Worm (Caenorhabditis elegans) whole organism, L1 larva: Measurements from ENCODE around the gene F54D5.7.

Experiments used
- Y116A8C.19 ChIP-seq: sonication (generic microtip); optimal IDR thresholded peaks from 2 replicates; lab custom pipeline; 2016; ENCODE audit warnings: missing compliant biosample characterization, missing genetic modification characterization, borderline replicate concordance
- aha-1 ChIP-seq: fragments of 150-350 bp; optimal IDR thresholded peaks from 2 replicates; lab custom pipeline; 2014; ENCODE audit warnings: missing biosample characterization, missing genetic modification characterization
- alr-1 ChIP-seq: fragments of 200-800 bp; sonication (Bioruptor generic); optimal IDR thresholded peaks from 2 replicates; lab custom pipeline; 2018; ENCODE audit warnings: borderline replicate concordance, mild to moderate bottlenecking, missing genetic modification characterization, missing compliant biosample characterization
- aly-2 ChIP-seq: fragments of 150-350 bp; optimal IDR thresholded peaks from 2 replicates; lab custom pipeline; 2014; ENCODE audit warnings: missing biosample characterization, missing genetic modification characterization
- ama-1 ChIP-seq: fragments of 150-350 bp; optimal IDR thresholded peaks from 2 replicates; lab custom pipeline; 2014
- blmp-1 ChIP-seq: fragments of 150-350 bp; optimal IDR thresholded peaks from 2 replicates; lab custom pipeline; 2014; ENCODE audit warnings: missing biosample characterization, missing genetic modification characterization
- ceh-63 ChIP-seq: fragments of 200-800 bp; sonication (Bioruptor generic); optimal IDR thresholded peaks from 2 replicates; lab custom pipeline; 2018; ENCODE audit warnings: mild to moderate bottlenecking, missing genetic modification characterization, missing compliant biosample characterization
- ceh-8 ChIP-seq: fragments of 200-800 bp; sonication (Bioruptor generic); optimal IDR thresholded peaks from 2 replicates; lab custom pipeline; 2018; ENCODE audit warnings: mild to moderate bottlenecking, missing genetic modification characterization, moderate library complexity, missing compliant biosample characterization
- ceh-82 ChIP-seq, 3 experiments: fragments of 150-350 bp in 1 of 3; sonication (generic microtip) in 2 of 3; optimal IDR thresholded peaks; 2 replicates each; lab custom pipeline; 2014 to 2017; ENCODE audit warnings: missing biosample characterization in 3 of 3, missing genetic modification characterization in 3 of 3
- ceh-88 ChIP-seq: fragments of 200-800 bp; sonication (Bioruptor generic); IDR thresholded peaks from 2 replicates; pipeline ENCODE4 v1.3.6; 2022; ENCODE audit warnings: missing genetic modification characterization, missing compliant biosample characterization
- ces-1 ChIP-seq: fragments of 150-350 bp; optimal IDR thresholded peaks from 2 replicates; lab custom pipeline; 2014; ENCODE audit warnings: missing biosample characterization, missing genetic modification reagents, missing genetic modification characterization
- dpl-1 ChIP-seq, 3 experiments: fragments of 150-350 bp in 2 of 3; sonication (generic microtip) in 1 of 3; optimal IDR thresholded peaks; 2 replicates each; lab custom pipeline; 2014 to 2017; ENCODE audit warnings: missing biosample characterization in 3 of 3, missing genetic modification characterization in 3 of 3, missing genetic modification reagents in 3 of 3
- dsc-1 ChIP-seq: sonication (generic microtip); optimal IDR thresholded peaks from 2 replicates; lab custom pipeline; 2016; ENCODE audit warnings: mild to moderate bottlenecking, missing genetic modification characterization, missing compliant biosample characterization
- efl-1 ChIP-seq, 4 experiments: fragments of 150-350 bp; optimal IDR thresholded peaks in 3 of 4; peaks in 1 of 4; 1 replicate in 1 of 4; 2 replicates in 3 of 4; lab custom pipeline; 2014; ENCODE audit warnings: missing biosample characterization in 2 of 4, missing genetic modification characterization in 2 of 4, missing genetic modification reagents in 2 of 4
- efl-3 ChIP-seq: fragments of 200-800 bp; sonication (Bioruptor generic); optimal IDR thresholded peaks from 2 replicates; lab custom pipeline; 2018; ENCODE audit warnings: mild to moderate bottlenecking, missing genetic modification characterization, missing compliant biosample characterization
- egl-13 ChIP-seq: sonication (generic microtip); optimal IDR thresholded peaks from 2 replicates; lab custom pipeline; 2016; ENCODE audit warnings: missing genotype, missing genetic modification reagents, missing genetic modification characterization, missing compliant biosample characterization
- elt-2 ChIP-seq: sonication (generic microtip); optimal IDR thresholded peaks from 2 replicates; lab custom pipeline; 2016; ENCODE audit warnings: missing genetic modification characterization, mild to moderate bottlenecking, inconsistent platforms, missing compliant biosample characterization, missing genetic modification reagents
- fkh-10 ChIP-seq: sonication (generic microtip); optimal IDR thresholded peaks from 2 replicates; lab custom pipeline; 2017; ENCODE audit warnings: missing biosample characterization, missing genetic modification reagents, missing genetic modification characterization
- hpl-2 ChIP-seq: fragments of 150-350 bp; optimal IDR thresholded peaks from 2 replicates; lab custom pipeline; 2014; ENCODE audit warnings: missing biosample characterization, missing genetic modification reagents, missing genetic modification characterization
- irx-1 ChIP-seq: sonication (generic microtip); optimal IDR thresholded peaks from 2 replicates; lab custom pipeline; 2016; ENCODE audit warnings: missing genetic modification characterization, missing compliant biosample characterization
- lin-13 ChIP-seq: fragments of 150-350 bp; optimal IDR thresholded peaks from 2 replicates; lab custom pipeline; 2014; ENCODE audit warnings: missing biosample characterization, missing genetic modification reagents, missing genetic modification characterization
- lin-15B ChIP-seq: fragments of 150-350 bp; sonication (generic microtip); optimal IDR thresholded peaks from 3 replicates; lab custom pipeline; 2014; ENCODE audit warnings: missing biosample characterization, missing genetic modification characterization
- lin-35 ChIP-seq, 2 experiments: fragments of 150-350 bp; optimal IDR thresholded peaks; 2 replicates each; lab custom pipeline; 2014; ENCODE audit warnings: missing biosample characterization in 2 of 2, missing genetic modification characterization in 2 of 2, missing genetic modification reagents in 2 of 2
- lin-39 ChIP-seq: fragments of 150-350 bp; optimal IDR thresholded peaks from 2 replicates; lab custom pipeline; 2014; ENCODE audit warnings: missing biosample characterization, missing genetic modification reagents, missing genetic modification characterization
- lir-3 ChIP-seq: sonication (generic microtip); optimal IDR thresholded peaks from 2 replicates; lab custom pipeline; 2016; ENCODE audit warnings: mild to moderate bottlenecking, missing genetic modification characterization, moderate library complexity, missing compliant biosample characterization; ENCODE audit not compliant: poor library complexity
- lsy-2 ChIP-seq, 2 experiments: fragments of 150-350 bp; optimal IDR thresholded peaks; 2 replicates each; lab custom pipeline; 2014; ENCODE audit warnings: missing biosample characterization in 2 of 2, missing genetic modification characterization in 2 of 2
- mab-9 ChIP-seq: fragments of 200-800 bp; sonication (Bioruptor generic); IDR thresholded peaks from 2 replicates; pipeline ENCODE4 v1.3.6; 2022; ENCODE audit warnings: missing genetic modification reagents, missing genetic modification characterization, missing compliant biosample characterization
- mef-2 ChIP-seq: fragments of 150-350 bp; optimal IDR thresholded peaks from 2 replicates; lab custom pipeline; 2014; ENCODE audit warnings: missing biosample characterization, missing genetic modification characterization
- mep-1 ChIP-seq: fragments of 150-350 bp; optimal IDR thresholded peaks from 2 replicates; lab custom pipeline; 2014; ENCODE audit warnings: missing biosample characterization, missing genetic modification characterization
- nhr-19 ChIP-seq: fragments of 200-800 bp; sonication (Bioruptor generic); conservative IDR thresholded peaks from 2 replicates; pipeline ENCODE4 v1.3.6; 2022; ENCODE audit warnings: missing genetic modification characterization, missing compliant biosample characterization
- nhr-20 ChIP-seq: sonication (generic microtip); optimal IDR thresholded peaks from 2 replicates; lab custom pipeline; 2016; ENCODE audit warnings: mild to moderate bottlenecking, missing genetic modification characterization, missing compliant biosample characterization
- nhr-71 ChIP-seq: sonication (generic microtip); optimal IDR thresholded peaks from 2 replicates; lab custom pipeline; 2016; ENCODE audit warnings: mild to moderate bottlenecking, missing genetic modification characterization, moderate library complexity, missing compliant biosample characterization
- pag-3 ChIP-seq: sonication (generic microtip); optimal IDR thresholded peaks from 2 replicates; lab custom pipeline; 2017; ENCODE audit warnings: missing genetic modification characterization, mild to moderate bottlenecking, missing compliant biosample characterization, antibody characterized with exemption, borderline replicate concordance; ENCODE audit not compliant: insufficient read depth
- pqm-1 ChIP-seq: sonication (generic microtip); optimal IDR thresholded peaks from 3 replicates; lab custom pipeline; 2017; ENCODE audit warnings: missing biosample characterization, missing genetic modification characterization
- rnt-1 ChIP-seq: sonication (generic microtip); optimal IDR thresholded peaks from 2 replicates; lab custom pipeline; 2016; ENCODE audit warnings: mild to moderate bottlenecking, missing genetic modification characterization, moderate library complexity, missing compliant biosample characterization
- skn-1 ChIP-seq: fragments of 150-350 bp; optimal IDR thresholded peaks from 2 replicates; lab custom pipeline; 2014; ENCODE audit warnings: missing biosample characterization, missing genetic modification characterization
- snpc-4 ChIP-seq: fragments of 150-350 bp; optimal IDR thresholded peaks from 2 replicates; lab custom pipeline; 2014; ENCODE audit warnings: missing biosample characterization, missing genetic modification characterization
- snu-23 ChIP-seq: sonication (generic microtip); optimal IDR thresholded peaks from 2 replicates; lab custom pipeline; 2016; ENCODE audit warnings: missing genetic modification characterization, missing compliant biosample characterization
- sox-4 ChIP-seq: sonication (generic microtip); optimal IDR thresholded peaks from 2 replicates; lab custom pipeline; 2016; ENCODE audit warnings: missing genetic modification characterization, missing compliant biosample characterization
- sup-37 ChIP-seq: fragments of 200-800 bp; sonication (Bioruptor generic); optimal IDR thresholded peaks from 2 replicates; lab custom pipeline; 2018; ENCODE audit warnings: mild to moderate bottlenecking, missing genetic modification characterization, missing compliant biosample characterization
- swsn-7 ChIP-seq: sonication (generic microtip); optimal IDR thresholded peaks from 2 replicates; lab custom pipeline; 2016; ENCODE audit warnings: missing genetic modification characterization, missing compliant biosample characterization
- tlp-1 ChIP-seq: fragments of 150-350 bp; optimal IDR thresholded peaks from 2 replicates; lab custom pipeline; 2014; ENCODE audit warnings: missing biosample characterization, missing genetic modification characterization
- unc-130 ChIP-seq: fragments of 150-350 bp; optimal IDR thresholded peaks from 2 replicates; lab custom pipeline; 2017; ENCODE audit warnings: missing biosample characterization, missing genetic modification characterization, inconsistent platforms
- unc-62 ChIP-seq: fragments of 150-350 bp; optimal IDR thresholded peaks from 2 replicates; lab custom pipeline; 2014; ENCODE audit warnings: missing biosample characterization, missing genetic modification reagents, missing genetic modification characterization
- unc-86 ChIP-seq: sonication (generic microtip); optimal IDR thresholded peaks from 2 replicates; lab custom pipeline; 2016; ENCODE audit warnings: missing genetic modification characterization, missing compliant biosample characterization
- unc-98 ChIP-seq: fragments of 200-800 bp; sonication (Bioruptor generic); IDR thresholded peaks from 2 replicates; pipeline ENCODE4 v1.3.6; 2022; ENCODE audit warnings: missing genetic modification characterization, missing compliant biosample characterization
- ztf-4 ChIP-seq: fragments of 150-350 bp; optimal IDR thresholded peaks from 2 replicates; lab custom pipeline; 2014; ENCODE audit warnings: missing biosample characterization, missing genetic modification characterization

Gene F54D5.7

ce11 chrII:11542385-11542784, 4.9 kb upstream of the F54D5.7 start, which contains the start of gene gtf-2E2 (continued):
- TF ChIP-seq lin-13, result no peak
- peak; percentile 69 for TF ChIP-seq mep-1 (tag; lab: Kevin White, UChicago)
- no peak for TF ChIP-seq mab-9 (GFP tag; lab: Robert Waterston, UW)
- TF ChIP-seq aha-1, result no peak

DNA sequence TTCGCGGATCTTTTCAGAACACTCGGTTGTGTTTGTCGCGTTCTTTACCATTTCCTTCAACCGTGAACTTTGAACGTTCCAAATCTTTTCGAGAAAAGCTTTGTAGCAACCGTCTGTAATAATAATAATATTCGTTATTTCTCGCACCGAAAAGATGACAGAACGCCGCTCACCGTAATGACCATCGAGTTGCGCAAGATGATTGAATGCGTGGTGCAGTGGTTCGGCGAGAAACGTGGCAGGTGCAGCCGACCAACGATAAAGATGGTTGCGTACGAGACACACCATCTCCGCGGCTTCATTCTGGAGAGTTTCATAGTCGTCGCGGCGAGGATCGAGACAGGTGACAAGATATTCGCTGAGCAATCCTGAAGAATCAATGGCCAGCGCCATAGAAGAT, 4.4 kb upstream of the F54D5.7 start:
- TF ChIP-seq sup-37 (GFP tag; lab: Kevin White, UChicago) (no peak), ceh-88 (GFP tag; lab: Robert Waterston, UW) (no peak), unc-86 (no peak), ces-1 (no peak), rnt-1 (no peak), mef-2 (tag; lab: Kevin White, UChicago) (no peak)

DNA sequence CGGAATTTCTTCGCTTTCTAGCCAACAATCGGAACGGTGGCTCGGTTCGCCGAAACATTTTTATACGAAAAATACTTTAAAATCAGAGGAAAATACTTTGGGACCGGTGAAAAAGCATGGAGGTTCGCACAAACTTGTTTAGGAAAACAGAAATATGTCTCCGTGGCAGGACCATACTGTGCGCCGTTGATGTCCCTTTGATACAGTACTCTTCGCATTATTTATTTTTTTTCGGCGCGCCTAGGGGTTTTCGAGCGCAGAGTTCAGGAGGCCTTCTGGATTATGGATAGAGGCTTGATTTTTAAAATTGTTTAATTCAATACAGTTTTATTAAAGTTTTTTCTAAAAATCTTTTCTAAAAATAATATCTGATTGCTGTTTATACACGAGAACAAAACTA, 2.6 kb upstream of the F54D5.7 start, which contains the start of gene F54D5.9:
Gene F54D5.9, minus strand, starts transcription at position 115 of the 400 bp plus-strand sequence.
- TF ChIP-seq nhr-20, result no peak
- TF ChIP-seq ama-1, result no peak
- no peak for TF ChIP-seq fkh-10 (GFP tag; lab: Kevin White, UChicago)
- TF ChIP-seq efl-1 (optimal IDR thresholded peaks at IDR 0.05; lab: Kevin White, UChicago), result no peak
- no peak for TF ChIP-seq efl-1 (GFP tag; optimal IDR thresholded peaks at IDR 0.05 in 1 of 2; lab: Kevin White, UChicago)
- TF ChIP-seq lin-15B, result no peak
- TF ChIP-seq hpl-2, result no peak
- TF ChIP-seq ceh-8 (GFP tag; lab: Kevin White, UChicago), result no peak
- TF ChIP-seq lsy-2 (tag; optimal IDR thresholded peaks at IDR 0.05; lab: Kevin White, UChicago), result no peak
- no peak for TF ChIP-seq unc-98
- TF ChIP-seq elt-2, result no peak
- TF ChIP-seq pag-3 (tag; lab: Kevin White, UChicago), result no peak
- no peak for TF ChIP-seq lir-3 (tag; lab: Kevin White, UChicago)
- TF ChIP-seq irx-1, result no peak
- no peak for TF ChIP-seq dpl-1 (GFP tag; optimal IDR thresholded peaks at IDR 0.05; lab: Kevin White, UChicago)
- no peak for TF ChIP-seq snu-23 (GFP tag; lab: Kevin White, UChicago)
- no peak for TF ChIP-seq mef-2 (tag; lab: Kevin White, UChicago)
- TF ChIP-seq ztf-4 (tag; lab: Kevin White, UChicago), result no peak
- TF ChIP-seq skn-1 (tag; lab: Kevin White, UChicago), result no peak

DNA sequence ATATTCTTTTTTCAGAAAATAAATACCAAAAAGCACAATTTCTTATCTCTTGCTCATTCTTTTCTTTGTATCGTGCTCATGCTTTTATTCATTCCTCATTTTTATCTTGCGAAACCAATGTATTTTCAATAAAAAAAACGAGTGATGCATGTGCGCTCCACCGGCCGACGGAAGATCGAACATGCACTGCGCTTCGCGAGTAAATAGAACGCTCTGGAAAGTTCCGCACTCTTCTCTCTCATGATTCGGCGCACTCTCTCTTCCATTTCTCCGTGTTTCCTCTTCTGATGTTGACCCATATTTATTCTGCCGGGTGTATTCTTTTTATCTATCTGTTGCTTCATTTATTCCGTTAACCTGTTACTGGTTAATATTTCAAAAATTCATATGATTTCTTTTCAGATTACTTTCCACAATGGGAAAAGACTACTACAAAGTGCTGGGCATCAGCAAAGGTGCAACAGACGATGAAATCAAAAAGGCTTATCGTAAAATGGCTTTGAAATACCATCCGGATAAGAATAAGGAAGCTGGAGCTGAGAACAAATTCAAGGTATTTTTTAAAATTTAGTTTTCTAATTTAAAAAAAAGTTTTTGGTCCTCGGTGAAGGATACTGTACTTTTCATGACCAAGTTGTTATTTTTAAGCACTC, 1.9 kb upstream of the F54D5.7 start, which contains the start of gene dnj-13:
Gene dnj-13, plus strand, starts transcription at position 403 of the 653 bp plus-strand sequence.
- TF ChIP-seq lin-39 (tag; lab: Kevin White, UChicago) (peak; percentile 77), ceh-82 (tag; optimal IDR thresholded peaks at IDR 0.05; lab: Kevin White, UChicago) (peak; percentile 92 to 97 (median 94)), efl-3 (GFP tag; lab: Kevin White, UChicago) (peak; percentile 62), aha-1 (peak; percentile 80), Y116A8C.19 (tag; lab: Kevin White, UChicago) (no peak), nhr-19 (GFP tag; lab: Robert Waterston, UW) (peak; percentile 97), lin-13 (peak; percentile 93), sox-4 (tag; lab: Kevin White, UChicago) (peak; percentile 83), tlp-1 (tag; lab: Kevin White, UChicago) (peak; percentile 45), ceh-63 (no peak), lsy-2 (tag; optimal IDR thresholded peaks at IDR 0.05; lab: Kevin White, UChicago) (peak; percentile 91), snpc-4 (peak; percentile 80), unc-130 (tag; lab: Kevin White, UChicago) (peak; percentile 81), dsc-1 (tag; lab: Kevin White, UChicago) (peak; percentile 99), alr-1 (no peak), pqm-1 (tag; lab: Kevin White, UChicago) (no peak), mab-9 (GFP tag; lab: Robert Waterston, UW) (peak; percentile 96), lin-35 (GFP tag; optimal IDR thresholded peaks at IDR 0.05; lab: Kevin White, UChicago) (peak; percentile 85 to 89), aly-2 (tag; lab: Kevin White, UChicago) (peak; percentile 74), unc-62 (GFP tag; lab: Kevin White, UChicago) (no peak), blmp-1 (tag; lab: Kevin White, UChicago) (peak; percentile 87), swsn-7 (peak; percentile 99), egl-13 (tag; lab: Kevin White, UChicago) (peak; percentile 98), lin-15B (peak; percentile 84), nhr-71 (tag; lab: Kevin White, UChicago) (peak; percentile 98)
